Fruit fly (Drosophila melanogaster): Measurements from ENCODE around the gene CG12071.

Gene CG12071

DNA sequence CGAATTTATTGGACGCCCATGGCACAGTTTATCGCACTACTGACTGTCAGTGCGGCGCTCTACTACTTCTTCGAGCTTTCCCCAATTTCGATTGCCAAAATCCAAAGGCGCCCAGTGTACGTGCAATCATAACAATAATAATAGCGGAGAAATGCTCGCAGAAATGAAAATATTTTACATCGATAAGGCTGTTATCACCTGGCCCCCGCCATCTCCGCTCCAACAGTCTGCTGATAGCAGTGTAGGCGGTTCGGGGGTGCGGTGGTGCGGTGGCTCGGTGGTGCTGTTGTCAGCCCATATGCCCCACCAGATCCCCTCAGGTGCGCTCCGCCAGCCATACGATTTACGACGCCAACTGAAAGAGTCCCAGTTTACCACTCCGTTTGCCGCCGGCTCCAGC lies 34.4 kb upstream of the CG12071 start (continued):
- TF ChIP-seq CG30431 (GFP tag; optimal IDR thresholded peaks at IDR 0.05) (no peak), CG7357 (GFP tag; IDR thresholded peaks at IDR 0.05) (no peak), CG11504 (tag; optimal IDR thresholded peaks at IDR 0.05) (no peak), CG12769 (tag; optimal IDR thresholded peaks at IDR 0.05) (peak; percentile 39), CG13123 (GFP tag; optimal IDR thresholded peaks at IDR 0.05) (no peak), sna (GFP tag; IDR thresholded peaks at IDR 0.05; ENCODE audit: partially characterized antibody) (no peak), Lim3 (GFP tag; IDR thresholded peaks at IDR 0.05) (no peak), CG12104 (GFP tag; optimal IDR thresholded peaks at IDR 0.05) (no peak), tll (GFP tag; optimal IDR thresholded peaks at IDR 0.05) (no peak), Hand (GFP tag; optimal IDR thresholded peaks at IDR 0.05) (no peak), Dbx (GFP tag; IDR thresholded peaks at IDR 0.05) (no peak), GATAe (GFP tag; conservative IDR thresholded peaks at IDR 0.05) (peak; percentile 98), Med (GFP tag) (peak; percentile 28), Nf-YB (GFP tag; optimal IDR thresholded peaks at IDR 0.05) (no peak), HHEX (GFP tag; optimal IDR thresholded peaks at IDR 0.05) (no peak), Fer3 (tag; optimal IDR thresholded peaks at IDR 0.05) (no peak), Six4 (GFP tag; optimal IDR thresholded peaks at IDR 0.05) (no peak), CG17186 (GFP tag; optimal IDR thresholded peaks at IDR 0.05) (no peak), Rx (GFP tag; IDR thresholded peaks at IDR 0.05) (no peak), rib (GFP tag; IDR thresholded peaks at IDR 0.05) (0 out of 2 replicates have a peak, but pooled peaks have one; percentile 20), sd (tag; optimal IDR thresholded peaks at IDR 0.05) (peak; percentile 23), CG30403 (GFP tag; optimal IDR thresholded peaks at IDR 0.05) (no peak), CG13296 (GFP tag; optimal IDR thresholded peaks at IDR 0.05) (no peak), sim (GFP tag; IDR thresholded peaks at IDR 0.05) (no peak)

DNA sequence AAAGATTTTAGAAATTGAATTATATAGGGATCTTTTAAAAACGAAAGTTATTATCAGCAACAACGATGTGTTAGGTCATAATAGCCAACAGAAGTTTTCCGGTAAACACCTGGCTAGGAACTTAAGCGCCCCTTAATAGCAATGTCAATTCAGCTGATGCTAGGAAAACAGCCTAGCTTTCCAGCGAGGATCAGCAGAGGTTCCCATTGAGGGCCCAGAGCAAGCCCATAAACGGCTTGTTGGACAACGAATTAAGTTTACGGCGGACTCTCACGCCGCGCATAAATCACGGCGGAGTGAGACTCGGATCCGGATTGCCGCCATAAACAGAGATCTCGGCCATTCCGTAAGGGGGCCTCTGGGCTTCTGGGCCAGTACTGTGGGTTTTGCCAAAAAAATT lies 32.9 kb upstream of the CG12071 start:
- TF ChIP-seq gcm2 (GFP tag; optimal IDR thresholded peaks at IDR 0.05) = no peak
- no peak for TF ChIP-seq gsb-n (tag; optimal IDR thresholded peaks at IDR 0.05)
- no peak for TF ChIP-seq CG7963 (GFP tag; IDR thresholded peaks at IDR 0.05; ENCODE audit: partially characterized antibody)
- TF ChIP-seq Elba2 (GFP tag; optimal IDR thresholded peaks at IDR 0.05) = no peak
- TF ChIP-seq CG8290 (GFP tag; optimal IDR thresholded peaks at IDR 0.05) = no peak
- peak in 1 of 2 experiments; percentile 24 for TF ChIP-seq CG8290 (tag; optimal IDR thresholded peaks at IDR 0.05)
- TF ChIP-seq Ptx1 (GFP tag; IDR thresholded peaks at IDR 0.05) = 0 out of 2 replicates have a peak, but pooled peaks have one; percentile 16
- peak; percentile 86 for TF ChIP-seq Ets65A (GFP tag)

DNA sequence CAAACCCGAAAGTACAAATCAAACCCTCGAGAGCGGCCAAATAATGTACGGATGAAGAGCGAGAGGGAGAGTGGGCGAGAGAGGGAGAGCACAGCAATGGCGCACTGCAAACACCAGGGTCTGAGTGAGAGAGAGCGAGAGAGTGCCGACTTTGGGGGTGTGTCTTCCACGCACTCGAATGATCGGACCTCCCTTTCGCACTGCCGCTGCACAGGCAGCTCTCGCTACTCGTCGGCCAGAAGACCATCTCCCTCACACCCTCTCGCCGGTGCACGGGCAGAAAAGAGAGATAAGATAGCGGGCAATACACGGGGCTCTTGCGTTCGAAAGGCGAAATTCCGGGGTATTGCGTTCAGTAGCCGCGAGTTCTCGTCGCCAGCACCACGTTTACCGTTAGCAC lies 31.6 kb upstream of the CG12071 start, which contains the start of gene Ptx1:
Gene Ptx1, plus strand, starts transcription at position 353 of the 400 bp plus-strand sequence.
- TF ChIP-seq chn (GFP tag; optimal IDR thresholded peaks at IDR 0.05) (peak; percentile 46), lola (GFP tag; optimal IDR thresholded peaks at IDR 0.05) (no peak), Dbx (GFP tag; IDR thresholded peaks at IDR 0.05) (peak; percentile 50; the same call in 2 of the 3 replicates), crp (GFP tag; optimal IDR thresholded peaks at IDR 0.05) (no peak), CG2199 (GFP tag; IDR thresholded peaks at IDR 0.05) (peak; percentile 83; the same call in 1 of the 3 replicates), nerfin-1 (tag; optimal IDR thresholded peaks at IDR 0.05) (peak; percentile 83), CG12942 (GFP tag; optimal IDR thresholded peaks at IDR 0.05) (no peak), Hey (tag; optimal IDR thresholded peaks at IDR 0.05) (no peak), gt (GFP tag; IDR thresholded peaks at IDR 0.05) (no peak), Atf3 (GFP tag; optimal IDR thresholded peaks at IDR 0.05) (no peak), Trl (optimal IDR thresholded peaks at IDR 0.05) (peak; percentile 81 to 89), Trl (GFP tag; optimal IDR thresholded peaks at IDR 0.05) (peak; percentile 52), insv (GFP tag; optimal IDR thresholded peaks at IDR 0.05) (no peak), ro (GFP tag; IDR thresholded peaks at IDR 0.05) (no peak), CG11504 (tag; optimal IDR thresholded peaks at IDR 0.05) (no peak), Ptx1 (GFP tag; IDR thresholded peaks at IDR 0.05) (peak; percentile 52), Aef1 (GFP tag; IDR thresholded peaks at IDR 0.05) (no peak), GATAe (GFP tag; conservative IDR thresholded peaks at IDR 0.05) (peak; percentile 96), onecut (GFP tag; IDR thresholded peaks at IDR 0.05) (no peak), sd (tag; optimal IDR thresholded peaks at IDR 0.05) (peak; percentile 88), mld (GFP tag; IDR thresholded peaks at IDR 0.05; ENCODE audit: partially characterized antibody) (no peak; the same call in 2 of the 3 replicates), toy (GFP tag; IDR thresholded peaks at IDR 0.05) (no peak), hth (optimal IDR thresholded peaks at IDR 0.05) (no peak), sna (GFP tag; IDR thresholded peaks at IDR 0.05; ENCODE audit: partially characterized antibody) (peak; percentile 80)
